Fruit fly (Drosophila melanogaster): ENCODE measurements around the gene CG4872.

CG4872 gene

dm6 chrX:16848978-16849377 is 32.2 kb upstream of the CG4872 start:
- TF ChIP-seq psq (optimal IDR thresholded peaks at IDR 0.05) (no peak), pan (optimal IDR thresholded peaks at IDR 0.05) (no peak), EcR (GFP tag; optimal IDR thresholded peaks at IDR 0.05) (no peak), usp (GFP tag; optimal IDR thresholded peaks at IDR 0.05) (no peak), CG8478 (optimal IDR thresholded peaks at IDR 0.05) (no peak), Dll (optimal IDR thresholded peaks at IDR 0.05) (no peak)

dm6 chrX:16849517-16849916 is 31.6 kb upstream of the CG4872 start:
- TF ChIP-seq CG8478 (optimal IDR thresholded peaks at IDR 0.05) (no peak), usp (GFP tag; optimal IDR thresholded peaks at IDR 0.05) (no peak), Dll (optimal IDR thresholded peaks at IDR 0.05) (no peak), pan (optimal IDR thresholded peaks at IDR 0.05) (no peak), EcR (GFP tag; optimal IDR thresholded peaks at IDR 0.05) (no peak), psq (optimal IDR thresholded peaks at IDR 0.05) (no peak)

dm6 chrX:16854746-16855145 is 26.4 kb upstream of the CG4872 start:
- TF ChIP-seq psq (optimal IDR thresholded peaks at IDR 0.05): no peak
- no peak for TF ChIP-seq Dll (optimal IDR thresholded peaks at IDR 0.05)
- TF ChIP-seq EcR (GFP tag; optimal IDR thresholded peaks at IDR 0.05): no peak
- TF ChIP-seq pan (optimal IDR thresholded peaks at IDR 0.05): no peak
- TF ChIP-seq CG8478 (optimal IDR thresholded peaks at IDR 0.05): no peak
- no peak for TF ChIP-seq usp (GFP tag; optimal IDR thresholded peaks at IDR 0.05)

- no peak for TF ChIP-seq EcR (GFP tag; optimal IDR thresholded peaks at IDR 0.05)
- no peak for TF ChIP-seq pan (optimal IDR thresholded peaks at IDR 0.05)
- TF ChIP-seq psq (optimal IDR thresholded peaks at IDR 0.05): no peak
- TF ChIP-seq usp (GFP tag; optimal IDR thresholded peaks at IDR 0.05): no peak
- TF ChIP-seq CG8478 (optimal IDR thresholded peaks at IDR 0.05): no peak
- TF ChIP-seq Dll (optimal IDR thresholded peaks at IDR 0.05): no peak
Observed at dm6 chrX:16859732-16860131, 21.4 kb upstream of the CG4872 start.

- TF ChIP-seq usp (GFP tag; optimal IDR thresholded peaks at IDR 0.05): no peak
- no peak for TF ChIP-seq EcR (GFP tag; optimal IDR thresholded peaks at IDR 0.05)
Observed at dm6 chrX:16867622-16868021, 13.5 kb upstream of the CG4872 start.

- TF ChIP-seq psq (optimal IDR thresholded peaks at IDR 0.05) (no peak), EcR (GFP tag; optimal IDR thresholded peaks at IDR 0.05) (no peak), Dll (optimal IDR thresholded peaks at IDR 0.05) (no peak), pan (optimal IDR thresholded peaks at IDR 0.05) (no peak), usp (GFP tag; optimal IDR thresholded peaks at IDR 0.05) (no peak), CG8478 (optimal IDR thresholded peaks at IDR 0.05) (no peak)
Observed at dm6 chrX:16871808-16872207, 9.3 kb upstream of the CG4872 start.

- no peak for TF ChIP-seq EcR (GFP tag; optimal IDR thresholded peaks at IDR 0.05)
Observed at dm6 chrX:16873053-16873452, 8.1 kb upstream of the CG4872 start.

dm6 chrX:16874671-16875070 is 6.5 kb upstream of the CG4872 start:
- TF ChIP-seq psq (optimal IDR thresholded peaks at IDR 0.05) (no peak), CG8478 (optimal IDR thresholded peaks at IDR 0.05) (no peak), Dll (optimal IDR thresholded peaks at IDR 0.05) (no peak), pan (optimal IDR thresholded peaks at IDR 0.05) (no peak), usp (GFP tag; optimal IDR thresholded peaks at IDR 0.05) (no peak), EcR (GFP tag; optimal IDR thresholded peaks at IDR 0.05) (no peak)

dm6 chrX:16876425-16876824 is 4.7 kb upstream of the CG4872 start, which contains the start of gene CG13003:
TSS of gene CG13003 (minus strand) at chrX:16876544.
- TF ChIP-seq Dll (optimal IDR thresholded peaks at IDR 0.05): no peak
- no peak for TF ChIP-seq CG8478 (optimal IDR thresholded peaks at IDR 0.05)
- no peak for TF ChIP-seq psq (optimal IDR thresholded peaks at IDR 0.05)
- no peak for TF ChIP-seq EcR (GFP tag; optimal IDR thresholded peaks at IDR 0.05)
- TF ChIP-seq usp (GFP tag; optimal IDR thresholded peaks at IDR 0.05): no peak
- TF ChIP-seq pan (optimal IDR thresholded peaks at IDR 0.05): no peak

- no peak for TF ChIP-seq Dll (optimal IDR thresholded peaks at IDR 0.05)
- no peak for TF ChIP-seq psq (optimal IDR thresholded peaks at IDR 0.05)
- TF ChIP-seq CG8478 (optimal IDR thresholded peaks at IDR 0.05): no peak
- TF ChIP-seq EcR (GFP tag; optimal IDR thresholded peaks at IDR 0.05): no peak
- TF ChIP-seq usp (GFP tag; optimal IDR thresholded peaks at IDR 0.05): no peak
- TF ChIP-seq pan (optimal IDR thresholded peaks at IDR 0.05): no peak
Observed at dm6 chrX:16880013-16880412, 1.1 kb upstream of the CG4872 start.

dm6 chrX:16884280-16884679 is 3.1 kb downstream of the CG4872 start, which contains the start of the genes Nprl2 and Polr3I:
TSS of gene Nprl2 (minus strand) at chrX:16884365.
TSS of gene Polr3I (plus strand) at chrX:16884581.
- TF ChIP-seq EcR (GFP tag; optimal IDR thresholded peaks at IDR 0.05): no peak
- no peak for TF ChIP-seq pan (optimal IDR thresholded peaks at IDR 0.05)
- TF ChIP-seq usp (GFP tag; optimal IDR thresholded peaks at IDR 0.05): no peak
- no peak for TF ChIP-seq psq (optimal IDR thresholded peaks at IDR 0.05)
- no peak for TF ChIP-seq Dll (optimal IDR thresholded peaks at IDR 0.05)
- TF ChIP-seq CG8478 (optimal IDR thresholded peaks at IDR 0.05): no peak

- TF ChIP-seq CG8478 (optimal IDR thresholded peaks at IDR 0.05): no peak
- no peak for TF ChIP-seq psq (optimal IDR thresholded peaks at IDR 0.05)
- no peak for TF ChIP-seq Dll (optimal IDR thresholded peaks at IDR 0.05)
- TF ChIP-seq EcR (GFP tag; optimal IDR thresholded peaks at IDR 0.05): no peak
- no peak for TF ChIP-seq pan (optimal IDR thresholded peaks at IDR 0.05)
- TF ChIP-seq usp (GFP tag; optimal IDR thresholded peaks at IDR 0.05): no peak
Observed at dm6 chrX:16886551-16886950, 5.4 kb downstream of the CG4872 start, which contains the start of the genes DENR and CG4880. TSS of gene DENR (minus strand) at chrX:16886560. TSS of gene CG4880 (plus strand) at chrX:16886818.

- TF ChIP-seq usp (GFP tag; optimal IDR thresholded peaks at IDR 0.05): no peak
- TF ChIP-seq pan (optimal IDR thresholded peaks at IDR 0.05): no peak
- TF ChIP-seq psq (optimal IDR thresholded peaks at IDR 0.05): no peak
- no peak for TF ChIP-seq EcR (GFP tag; optimal IDR thresholded peaks at IDR 0.05)
- no peak for TF ChIP-seq CG8478 (optimal IDR thresholded peaks at IDR 0.05)
- TF ChIP-seq Dll (optimal IDR thresholded peaks at IDR 0.05): no peak
Observed at dm6 chrX:16889510-16889909, 8.4 kb downstream of the CG4872 start, which contains the start of gene CG13002. TSS of gene CG13002 (plus strand) at chrX:16889810.
